Worm (Caenorhabditis elegans): ENCODE measurements around the gene sdf-9.

The sdf-9 gene

ce11 chrV:20778257-20778697 is 19.7 kb upstream of the sdf-9 start:
- TF ChIP-seq pes-1 (GFP tag; IDR thresholded peaks at IDR 0.05) (no peak), F13C5.2 (tag; optimal IDR thresholded peaks at IDR 0.05) (peak; percentile 21), hmg-4 (GFP tag; optimal IDR thresholded peaks at IDR 0.05) (peak; percentile 10)

- no peak for TF ChIP-seq sea-1 (GFP tag; conservative IDR thresholded peaks at IDR 0.05)
- TF ChIP-seq tbx-11 (GFP tag; IDR thresholded peaks at IDR 0.05) = no peak
- no peak for TF ChIP-seq ceh-36 (tag; optimal IDR thresholded peaks at IDR 0.05)
- TF ChIP-seq ama-1 (optimal IDR thresholded peaks at IDR 0.05) = no peak
- TF ChIP-seq hmg-4 (GFP tag; optimal IDR thresholded peaks at IDR 0.05) = no peak
- no peak for TF ChIP-seq scrt-1 (GFP tag; IDR thresholded peaks at IDR 0.05)
- TF ChIP-seq hmbx-1 (tag; optimal IDR thresholded peaks at IDR 0.05) = no peak
- no peak for TF ChIP-seq aly-1 (tag; optimal IDR thresholded peaks at IDR 0.05)
- no peak for TF ChIP-seq flt-1 (GFP tag; IDR thresholded peaks at IDR 0.05)
- TF ChIP-seq pes-1 (GFP tag; IDR thresholded peaks at IDR 0.05) = no peak
- no peak for TF ChIP-seq tra-4 (tag; optimal IDR thresholded peaks at IDR 0.05)
- no peak for TF ChIP-seq tbx-37 (GFP tag; conservative IDR thresholded peaks at IDR 0.05)
These were observed 19.1 kb upstream of the sdf-9 start for ce11 chrV:20778886-20779285.

- TF ChIP-seq hnd-1 (tag; optimal IDR thresholded peaks at IDR 0.05) = no peak
These were observed 18.2 kb upstream of the sdf-9 start for ce11 chrV:20779707-20780346.

ce11 chrV:20780400-20780799 is 17.6 kb upstream of the sdf-9 start, which contains the start of gene hif-1:
Gene hif-1, plus strand, starts transcription at chrV:20780407.
- no peak for TF ChIP-seq scrt-1 (GFP tag; IDR thresholded peaks at IDR 0.05)
- TF ChIP-seq sea-1 (GFP tag; conservative IDR thresholded peaks at IDR 0.05) = no peak
- no peak for TF ChIP-seq B0310.2 (tag; optimal IDR thresholded peaks at IDR 0.05)
- TF ChIP-seq aly-1 (tag; optimal IDR thresholded peaks at IDR 0.05) = no peak
- no peak for TF ChIP-seq hmg-4 (GFP tag; optimal IDR thresholded peaks at IDR 0.05)
- TF ChIP-seq ama-1 (optimal IDR thresholded peaks at IDR 0.05) = no peak
- TF ChIP-seq pes-1 (GFP tag; IDR thresholded peaks at IDR 0.05) = no peak
- TF ChIP-seq ceh-13 (GFP tag; optimal IDR thresholded peaks at IDR 0.05) = no peak

- TF ChIP-seq F13C5.2 (tag; optimal IDR thresholded peaks at IDR 0.05) (no peak), scrt-1 (GFP tag; IDR thresholded peaks at IDR 0.05) (no peak), ceh-13 (GFP tag; optimal IDR thresholded peaks at IDR 0.05) (no peak), aly-1 (tag; optimal IDR thresholded peaks at IDR 0.05) (no peak), ceh-36 (tag; optimal IDR thresholded peaks at IDR 0.05) (no peak), flt-1 (GFP tag; IDR thresholded peaks at IDR 0.05) (no peak), tra-4 (tag; optimal IDR thresholded peaks at IDR 0.05) (no peak), ets-7 (tag; optimal IDR thresholded peaks at IDR 0.05) (no peak), ama-1 (optimal IDR thresholded peaks at IDR 0.05) (no peak), hmbx-1 (tag; optimal IDR thresholded peaks at IDR 0.05) (no peak), hnd-1 (tag; optimal IDR thresholded peaks at IDR 0.05) (no peak), pes-1 (GFP tag; IDR thresholded peaks at IDR 0.05) (no peak), B0310.2 (tag; optimal IDR thresholded peaks at IDR 0.05) (no peak), hmg-4 (GFP tag; optimal IDR thresholded peaks at IDR 0.05) (no peak)
These were observed 16.6 kb upstream of the sdf-9 start for ce11 chrV:20781346-20781952.

ce11 chrV:20782188-20782587 is 15.8 kb upstream of the sdf-9 start:
- TF ChIP-seq pes-1 (GFP tag; IDR thresholded peaks at IDR 0.05) = no peak

- TF ChIP-seq hmbx-1 (tag; optimal IDR thresholded peaks at IDR 0.05) = no peak
- 0 out of 2 replicates have a peak, but pooled peaks have one; percentile 5 for TF ChIP-seq tbx-37 (GFP tag; conservative IDR thresholded peaks at IDR 0.05)
- TF ChIP-seq scrt-1 (GFP tag; IDR thresholded peaks at IDR 0.05) = no peak
- TF ChIP-seq flt-1 (GFP tag; IDR thresholded peaks at IDR 0.05) = no peak
- TF ChIP-seq tbx-11 (GFP tag; IDR thresholded peaks at IDR 0.05) = no peak
These were observed 14.4 kb upstream of the sdf-9 start for ce11 chrV:20783642-20784041.

- no peak for TF ChIP-seq F13C5.2 (tag; optimal IDR thresholded peaks at IDR 0.05)
- no peak for TF ChIP-seq aly-1 (tag; optimal IDR thresholded peaks at IDR 0.05)
- TF ChIP-seq ceh-36 (tag; optimal IDR thresholded peaks at IDR 0.05) = no peak
- TF ChIP-seq ceh-13 (GFP tag; optimal IDR thresholded peaks at IDR 0.05) = no peak
- TF ChIP-seq hmg-4 (GFP tag; optimal IDR thresholded peaks at IDR 0.05) = no peak
- TF ChIP-seq ets-7 (tag; optimal IDR thresholded peaks at IDR 0.05) = no peak
- no peak for TF ChIP-seq scrt-1 (GFP tag; IDR thresholded peaks at IDR 0.05)
These were observed 12.8 kb upstream of the sdf-9 start for ce11 chrV:20785050-20785847.

ce11 chrV:20785848-20786225 is 12.2 kb upstream of the sdf-9 start:
- TF ChIP-seq sea-1 (GFP tag; conservative IDR thresholded peaks at IDR 0.05) (no peak), ama-1 (optimal IDR thresholded peaks at IDR 0.05) (no peak), ceh-13 (GFP tag; optimal IDR thresholded peaks at IDR 0.05) (no peak), tra-4 (tag; optimal IDR thresholded peaks at IDR 0.05) (no peak), ets-7 (tag; optimal IDR thresholded peaks at IDR 0.05) (no peak), ceh-36 (tag; optimal IDR thresholded peaks at IDR 0.05) (no peak), scrt-1 (GFP tag; IDR thresholded peaks at IDR 0.05) (no peak), hnd-1 (tag; optimal IDR thresholded peaks at IDR 0.05) (no peak), aly-1 (tag; optimal IDR thresholded peaks at IDR 0.05) (no peak), F13C5.2 (tag; optimal IDR thresholded peaks at IDR 0.05) (no peak), tbx-11 (GFP tag; IDR thresholded peaks at IDR 0.05) (no peak), flt-1 (GFP tag; IDR thresholded peaks at IDR 0.05) (no peak), tbx-37 (GFP tag; conservative IDR thresholded peaks at IDR 0.05) (no peak), hmg-4 (GFP tag; optimal IDR thresholded peaks at IDR 0.05) (no peak)

Data from whole organism, early embryonic.